Worm (Caenorhabditis elegans) whole organism, early embryonic: ENCODE measurements around the gene C08F1.11.
"Not testable (repeated sequence)": the region's sequence is repeated elsewhere in the genome, so short reads cannot be mapped to it uniquely, and the experiment has no call there.

Experiments used
- B0310.2 ChIP-seq: sonication (generic microtip); optimal IDR thresholded peaks from 2 replicates; lab custom pipeline; 2016; ENCODE audit warnings: mild to moderate bottlenecking, missing genetic modification characterization, missing compliant biosample characterization
- F13C5.2 ChIP-seq: sonication (generic microtip); optimal IDR thresholded peaks from 2 replicates; lab custom pipeline; 2017; ENCODE audit warnings: mild to moderate bottlenecking, missing genetic modification characterization, inconsistent platforms, missing compliant biosample characterization
- aly-1 ChIP-seq: sonication (generic microtip); optimal IDR thresholded peaks from 2 replicates; lab custom pipeline; 2016; ENCODE audit warnings: missing genetic modification characterization, missing compliant biosample characterization
- ama-1 ChIP-seq: fragments of 150-350 bp; optimal IDR thresholded peaks from 2 replicates; lab custom pipeline; 2014
- ceh-13 ChIP-seq: fragments of 200-800 bp; sonication (Bioruptor generic); optimal IDR thresholded peaks from 2 replicates; lab custom pipeline; 2018; ENCODE audit warnings: mild to moderate bottlenecking, missing genetic modification characterization, missing compliant biosample characterization
- ceh-36 ChIP-seq: sonication (generic microtip); optimal IDR thresholded peaks from 2 replicates; lab custom pipeline; 2016; ENCODE audit warnings: missing genetic modification characterization, inconsistent platforms, missing compliant biosample characterization
- ets-7 ChIP-seq: sonication (generic microtip); optimal IDR thresholded peaks from 2 replicates; lab custom pipeline; 2016; ENCODE audit warnings: missing genotype, missing genetic modification characterization, missing compliant biosample characterization
- flt-1 ChIP-seq: fragments of 200-800 bp; sonication (Bioruptor generic); IDR thresholded peaks from 2 replicates; pipeline ENCODE4 v1.3.6; 2022; ENCODE audit warnings: missing genetic modification characterization, missing compliant biosample characterization
- hmbx-1 ChIP-seq: sonication (generic microtip); optimal IDR thresholded peaks from 2 replicates; lab custom pipeline; 2016; ENCODE audit warnings: mild to moderate bottlenecking, missing genetic modification characterization, missing compliant biosample characterization
- hmg-4 ChIP-seq: fragments of 200-800 bp; sonication (Bioruptor generic); optimal IDR thresholded peaks from 2 replicates; lab custom pipeline; 2018; ENCODE audit warnings: mild to moderate bottlenecking, missing genetic modification characterization, missing compliant biosample characterization
- hnd-1 ChIP-seq: sonication (generic microtip); optimal IDR thresholded peaks from 2 replicates; lab custom pipeline; 2016; ENCODE audit warnings: missing genetic modification characterization, missing compliant biosample characterization
- pes-1 ChIP-seq: fragments of 200-800 bp; sonication (Bioruptor generic); IDR thresholded peaks from 2 replicates; pipeline ENCODE4 v1.3.6; 2022; ENCODE audit warnings: missing genetic modification reagents, missing genetic modification characterization, missing compliant biosample characterization
- scrt-1 ChIP-seq: fragments of 200-800 bp; sonication (Bioruptor generic); IDR thresholded peaks from 2 replicates; pipeline ENCODE4 v1.3.6; 2022; ENCODE audit warnings: missing genetic modification characterization, missing compliant biosample characterization
- sea-1 ChIP-seq: fragments of 200-800 bp; sonication (Bioruptor generic); conservative IDR thresholded peaks from 2 replicates; pipeline ENCODE4 v1.3.6; 2022; ENCODE audit warnings: missing genetic modification characterization, missing compliant biosample characterization
- tbx-11 ChIP-seq: fragments of 200-800 bp; sonication (Bioruptor generic); IDR thresholded peaks from 2 replicates; pipeline ENCODE4 v1.3.6; 2022; ENCODE audit warnings: missing genetic modification characterization, missing compliant biosample characterization
- tbx-37 ChIP-seq: fragments of 200-800 bp; sonication (Bioruptor generic); conservative IDR thresholded peaks from 2 replicates; pipeline ENCODE4 v1.3.6; 2022; ENCODE audit warnings: missing genetic modification reagents, missing genetic modification characterization, missing compliant biosample characterization
- tra-4 ChIP-seq: sonication (generic microtip); optimal IDR thresholded peaks from 2 replicates; lab custom pipeline; 2017; ENCODE audit warnings: missing genetic modification characterization, missing compliant biosample characterization

Gene C08F1.11

DNA sequence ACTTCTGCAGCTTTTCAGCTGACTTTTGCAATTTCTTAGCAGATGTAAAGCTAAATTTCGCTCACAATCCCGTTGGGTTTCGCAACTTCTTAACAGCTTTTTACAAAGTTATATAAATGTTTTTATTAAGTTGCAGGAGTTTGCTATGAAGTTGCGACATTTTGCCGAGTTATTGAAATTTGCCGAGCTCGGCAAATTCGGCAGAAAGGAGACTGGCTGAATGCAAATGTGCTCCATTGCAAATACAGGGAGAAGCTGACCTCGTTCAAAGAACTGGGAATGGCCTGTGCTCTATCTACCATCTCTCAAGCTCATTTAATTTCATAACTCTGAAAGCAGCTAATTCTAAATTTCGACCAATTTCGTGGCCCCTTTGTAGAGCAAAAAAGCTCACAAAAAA lies at the start of gene C08F1.11:
C08F1.11 (minus strand) TSS at position 101 of the 400 bp plus-strand sequence.
- TF ChIP-seq flt-1 (GFP tag; lab: Robert Waterston, UW) (no peak), hmbx-1 (tag; lab: Kevin White, UChicago) (no peak), scrt-1 (GFP tag; lab: Robert Waterston, UW) (no peak), pes-1 (no peak), ama-1 (lab: Kevin White, UChicago) (no peak), ceh-36 (tag; lab: Kevin White, UChicago) (no peak), aly-1 (tag; lab: Kevin White, UChicago) (no peak), hmg-4 (GFP tag; lab: Kevin White, UChicago) (no peak), tbx-11 (no peak), hnd-1 (tag; lab: Kevin White, UChicago) (no peak), F13C5.2 (no peak), sea-1 (no peak), tbx-37 (GFP tag; lab: Robert Waterston, UW) (no peak)

DNA sequence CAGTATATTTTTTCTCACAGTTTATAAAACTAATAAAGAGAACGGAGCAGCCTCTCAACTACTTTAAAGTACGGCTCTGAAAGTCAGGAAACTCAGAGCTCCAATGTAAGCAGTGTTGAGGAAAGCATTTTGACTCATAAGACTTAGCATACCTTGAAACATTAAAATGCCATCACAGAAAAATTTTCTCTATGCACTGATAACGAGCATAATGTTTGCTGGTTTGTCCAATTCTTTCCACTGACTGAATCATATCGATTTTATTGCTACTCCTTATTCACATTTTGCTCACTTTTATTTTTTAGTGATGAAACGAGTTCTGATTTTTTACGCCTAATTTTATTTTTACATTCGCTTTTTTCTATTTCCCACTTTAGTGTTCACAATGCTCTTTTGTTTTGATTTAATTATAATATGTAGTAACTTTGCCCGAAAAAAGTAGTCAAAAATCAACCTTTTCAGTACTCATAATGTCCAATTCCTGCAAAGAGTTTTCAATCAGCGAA lies 47.2 kb upstream of the C08F1.11 start, which contains the start of gene math-39:
math-39 (plus strand) TSS at position 456 of the 506 bp plus-strand sequence.
- TF ChIP-seq scrt-1 (GFP tag; lab: Robert Waterston, UW): no peak
- no peak for TF ChIP-seq tra-4 (tag; lab: Kevin White, UChicago)
- no peak for TF ChIP-seq ama-1 (lab: Kevin White, UChicago)
- no peak for TF ChIP-seq flt-1 (GFP tag; lab: Robert Waterston, UW)
- no peak for TF ChIP-seq ets-7
- no peak for TF ChIP-seq hmbx-1 (tag; lab: Kevin White, UChicago)
- no peak for TF ChIP-seq sea-1
- TF ChIP-seq hnd-1 (tag; lab: Kevin White, UChicago): no peak
- TF ChIP-seq F13C5.2: no peak
- TF ChIP-seq tbx-11: no peak
- no peak for TF ChIP-seq aly-1 (tag; lab: Kevin White, UChicago)
- TF ChIP-seq hmg-4 (GFP tag; lab: Kevin White, UChicago): no peak
- no peak for TF ChIP-seq ceh-36 (tag; lab: Kevin White, UChicago)
- no peak for TF ChIP-seq ceh-13
- TF ChIP-seq tbx-37 (GFP tag; lab: Robert Waterston, UW): no peak
- TF ChIP-seq B0310.2 (tag; lab: Kevin White, UChicago): no peak
- TF ChIP-seq pes-1: no peak

DNA sequence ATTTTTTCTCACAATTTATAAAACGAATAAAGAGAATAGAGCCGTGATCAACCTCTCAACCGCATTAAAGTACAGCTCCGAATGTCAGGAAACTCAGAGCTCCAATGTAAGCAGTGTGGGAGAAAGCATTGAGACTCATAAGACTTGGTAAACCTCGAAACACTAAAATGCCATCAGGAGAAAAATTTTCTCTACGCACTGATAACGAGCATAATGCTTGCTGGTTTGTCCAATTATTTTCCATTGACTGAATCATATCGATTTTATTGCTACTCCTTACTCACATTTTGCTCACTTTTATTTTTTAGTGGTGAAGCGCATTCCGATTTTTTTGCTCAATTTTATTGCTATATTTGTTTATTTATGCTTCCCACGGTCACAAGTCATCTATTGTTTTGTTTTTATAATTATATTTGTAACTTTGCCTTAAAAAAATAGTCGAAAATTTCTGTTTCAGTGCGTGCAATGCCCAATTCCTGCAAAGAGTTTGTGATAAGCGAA lies 45.5 kb upstream of the C08F1.11 start, which contains the start of gene math-40:
math-40 (plus strand) TSS at position 451 of the 501 bp plus-strand sequence.
- no peak for TF ChIP-seq flt-1 (GFP tag; lab: Robert Waterston, UW)
- no peak for TF ChIP-seq aly-1 (tag; lab: Kevin White, UChicago)
- TF ChIP-seq tbx-11: no peak
- no peak for TF ChIP-seq scrt-1 (GFP tag; lab: Robert Waterston, UW)
- no peak for TF ChIP-seq ama-1 (lab: Kevin White, UChicago)
- no peak for TF ChIP-seq ets-7
- no peak for TF ChIP-seq sea-1
- TF ChIP-seq F13C5.2: no peak

DNA sequence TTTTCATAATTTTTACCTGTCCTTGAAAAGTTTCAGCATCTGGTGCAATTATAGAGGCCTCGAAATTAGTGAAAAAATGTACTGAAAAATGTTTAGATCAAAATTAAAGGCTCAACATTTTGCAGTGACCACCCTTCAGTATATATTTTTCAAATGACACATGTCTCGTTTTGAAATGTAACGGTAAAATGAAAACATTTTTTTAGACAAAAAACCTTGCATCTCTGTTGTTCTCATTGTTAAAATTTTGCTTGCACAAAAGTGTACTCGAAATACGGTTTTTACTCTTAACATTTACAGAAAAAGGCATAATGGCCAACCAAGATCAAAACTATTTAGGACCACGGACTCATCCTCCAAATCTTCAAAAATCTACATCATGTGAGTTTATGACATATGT lies 39.6 kb upstream of the C08F1.11 start, which contains the start of gene math-41:
math-41 (plus strand) TSS at position 301 of the 400 bp plus-strand sequence.
- TF ChIP-seq F13C5.2; ceh-13; B0310.2 (tag; lab: Kevin White, UChicago): not testable (repeated sequence)

DNA sequence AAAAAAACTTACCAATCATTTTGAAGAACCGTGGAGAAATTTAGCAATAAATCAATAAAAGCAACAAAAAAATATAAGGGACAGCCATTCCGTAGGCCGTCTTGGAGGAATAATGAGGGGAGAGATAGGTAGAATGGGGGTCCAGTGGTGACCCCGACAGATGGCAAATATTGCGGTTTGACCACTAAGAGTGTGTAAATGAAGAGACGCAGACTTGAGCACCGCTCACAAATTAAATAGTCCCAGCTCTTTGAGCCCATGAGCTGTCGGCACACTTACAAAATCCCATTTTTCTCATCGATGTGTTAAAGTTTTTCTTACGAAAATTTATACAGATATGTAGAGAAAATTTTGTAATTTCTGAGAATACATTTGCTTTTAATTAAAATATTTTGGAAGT lies 36.1 kb upstream of the C08F1.11 start, which contains the start of gene fbxa-3:
fbxa-3 (minus strand) TSS at position 101 of the 400 bp plus-strand sequence.
- TF ChIP-seq B0310.2 (tag; lab: Kevin White, UChicago): no peak
- TF ChIP-seq hmg-4 (GFP tag; lab: Kevin White, UChicago): no peak
- TF ChIP-seq ama-1 (lab: Kevin White, UChicago): no peak
- no peak for TF ChIP-seq sea-1
- TF ChIP-seq tra-4 (tag; lab: Kevin White, UChicago): no peak
- TF ChIP-seq ets-7: no peak
- TF ChIP-seq flt-1 (GFP tag; lab: Robert Waterston, UW): no peak
- no peak for TF ChIP-seq ceh-36 (tag; lab: Kevin White, UChicago)
- TF ChIP-seq hmbx-1 (tag; lab: Kevin White, UChicago): no peak
- TF ChIP-seq F13C5.2: no peak
- no peak for TF ChIP-seq hnd-1 (tag; lab: Kevin White, UChicago)
- TF ChIP-seq scrt-1 (GFP tag; lab: Robert Waterston, UW): no peak
- TF ChIP-seq ceh-13: no peak

DNA sequence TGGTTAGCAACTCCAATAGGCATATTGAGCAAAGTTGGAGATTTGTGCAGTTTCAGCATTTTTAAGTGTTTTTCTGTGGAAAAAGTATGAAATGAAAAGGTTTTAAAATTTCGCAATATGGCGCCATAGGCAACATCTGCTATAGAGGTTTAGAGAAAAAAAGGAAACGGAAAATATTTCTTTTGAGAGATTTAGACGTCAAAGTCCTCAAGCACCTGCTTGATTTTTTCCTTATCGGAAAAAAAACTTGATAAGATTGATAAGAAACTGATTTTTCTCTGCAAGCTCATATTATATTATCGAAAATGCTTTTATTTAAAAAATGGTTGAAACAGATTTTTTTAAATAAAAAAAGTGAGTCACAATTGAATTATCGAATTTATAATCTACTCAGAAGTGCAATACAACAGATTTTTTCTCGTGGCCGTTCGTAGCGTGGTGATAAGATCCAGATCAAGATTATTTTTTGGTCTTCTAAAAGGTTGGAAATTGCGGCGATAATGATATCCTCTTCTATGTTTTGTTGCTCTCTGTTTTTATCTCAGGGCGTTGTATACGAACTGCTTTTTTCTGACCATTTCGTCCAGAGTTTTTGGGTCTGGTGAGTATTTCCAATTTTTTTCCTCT lies 35.4 kb upstream of the C08F1.11 start, which contains the start of gene fbxc-19:
fbxc-19 (plus strand) TSS at position 536 of the 627 bp plus-strand sequence.
- TF ChIP-seq B0310.2 (tag; lab: Kevin White, UChicago) (no peak), hmg-4 (GFP tag; lab: Kevin White, UChicago) (no peak), ama-1 (lab: Kevin White, UChicago) (no peak), tbx-11 (no peak), tbx-37 (GFP tag; lab: Robert Waterston, UW) (no peak), scrt-1 (GFP tag; lab: Robert Waterston, UW) (no peak)

DNA sequence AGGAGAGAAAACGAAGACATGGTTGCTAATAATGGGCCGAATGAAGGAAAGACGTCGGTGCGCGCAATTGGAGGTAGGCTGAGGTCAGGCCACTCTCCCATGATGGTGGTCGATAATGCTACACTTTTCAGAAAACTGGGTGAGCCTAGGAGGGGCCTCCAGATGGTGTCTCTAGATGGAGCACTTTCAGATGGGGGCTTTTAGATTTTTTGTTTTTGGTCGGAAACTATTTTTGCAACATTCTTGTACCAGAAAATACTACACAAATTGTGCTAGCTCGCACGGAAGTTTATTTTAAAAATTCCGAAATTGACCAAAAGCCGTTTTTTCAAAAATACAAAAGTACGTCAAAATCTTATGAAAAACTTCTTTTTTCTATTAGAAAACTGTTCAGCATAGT lies 33.6 kb upstream of the C08F1.11 start, which contains the start of gene fbxb-10:
fbxb-10 (minus strand) TSS at position 101 of the 400 bp plus-strand sequence.
- TF ChIP-seq tbx-11: no peak
- no peak for TF ChIP-seq hnd-1 (tag; lab: Kevin White, UChicago)
- no peak for TF ChIP-seq hmbx-1 (tag; lab: Kevin White, UChicago)
- TF ChIP-seq ceh-13: no peak
- no peak for TF ChIP-seq aly-1 (tag; lab: Kevin White, UChicago)
- no peak for TF ChIP-seq sea-1
